Worm (Caenorhabditis elegans) whole organism, L2 larva: ENCODE measurements around the gene lea-1.

Experiments
- elt-3 ChIP-seq: sonication (generic microtip); optimal IDR thresholded peaks from 2 replicates; lab custom pipeline; 2017; ENCODE audit warnings: missing biosample characterization, missing genetic modification characterization
- nhr-11 ChIP-seq: fragments of 150-350 bp; optimal IDR thresholded peaks from 2 replicates; lab custom pipeline; 2014; ENCODE audit warnings: missing biosample characterization, missing genetic modification characterization

- TF ChIP-seq elt-3 (tag; lab: Kevin White, UChicago) (no peak), nhr-11 (tag; lab: Kevin White, UChicago) (peak; percentile 53)
Observed at ce11 chrV:9984821-9985220, 26.9 kb upstream of the lea-1 start.
